Worm (Caenorhabditis elegans) whole organism, mixed stage, embryonic: ENCODE results near the gene ddi-1.

Experiments used
- ceh-83 ChIP-seq: fragments of 200-800 bp; sonication (Bioruptor generic); optimal IDR thresholded peaks from 2 replicates; lab custom pipeline; 2018; ENCODE audit warnings: mild to moderate bottlenecking, missing genetic modification characterization, missing compliant biosample characterization
- ces-1 ChIP-seq: fragments of 150-350 bp; optimal IDR thresholded peaks from 2 replicates; lab custom pipeline; 2014; ENCODE audit warnings: missing biosample characterization, missing genetic modification reagents, missing genetic modification characterization
- cnd-1 ChIP-seq: fragments of 200-800 bp; sonication (Bioruptor generic); optimal IDR thresholded peaks from 2 replicates; lab custom pipeline; 2018; ENCODE audit warnings: mild to moderate bottlenecking, missing genetic modification characterization, missing compliant biosample characterization
- drap-1 ChIP-seq: fragments of 200-800 bp; sonication (Bioruptor generic); optimal IDR thresholded peaks from 3 replicates; lab custom pipeline; 2018; ENCODE audit warnings: mild to moderate bottlenecking, missing genetic modification characterization, missing compliant biosample characterization
- elt-3 ChIP-seq: fragments of 150-350 bp; optimal IDR thresholded peaks from 2 replicates; lab custom pipeline; 2014; ENCODE audit warnings: missing biosample characterization, missing genetic modification characterization
- lsy-2 ChIP-seq: fragments of 150-350 bp; optimal IDR thresholded peaks from 2 replicates; lab custom pipeline; 2014; ENCODE audit warnings: missing biosample characterization, missing genetic modification characterization
- nhr-28 ChIP-seq: fragments of 150-350 bp; optimal IDR thresholded peaks from 2 replicates; lab custom pipeline; 2014; ENCODE audit warnings: missing biosample characterization, missing genetic modification characterization
- nhr-76 ChIP-seq: sonication (generic microtip); optimal IDR thresholded peaks from 2 replicates; lab custom pipeline; 2017; ENCODE audit warnings: missing biosample characterization, missing genetic modification characterization
- unc-62 ChIP-seq: fragments of 150-350 bp; optimal IDR thresholded peaks from 2 replicates; lab custom pipeline; 2014; ENCODE audit warnings: missing biosample characterization, missing genetic modification reagents, missing genetic modification characterization

- TF ChIP-seq unc-62 (no peak), cnd-1 (tag; lab: Kevin White, UChicago) (no peak), lsy-2 (no peak), nhr-28 (tag; lab: Kevin White, UChicago) (no peak), ces-1 (GFP tag; lab: Kevin White, UChicago) (no peak), elt-3 (tag; lab: Kevin White, UChicago) (no peak), nhr-76 (tag; lab: Kevin White, UChicago) (no peak), ceh-83 (GFP tag; lab: Kevin White, UChicago) (no peak), drap-1 (no peak)
Observed at ce11 chrIV:6522305-6522917, at the start of gene ddi-1.
